Fruit fly (Drosophila melanogaster) whole organism: Measurements from ENCODE around the gene CG31223.

Experiments used
- psq ChIP-seq: fragments of >200 bp; optimal IDR thresholded peaks from 2 replicates; lab custom pipeline; 2017
- usp ChIP-seq: fragments of >200 bp; optimal IDR thresholded peaks from 2 replicates; lab custom pipeline; 2017; ENCODE audit warnings: missing biosample characterization, missing genetic modification characterization, mixed read lengths

DNA sequence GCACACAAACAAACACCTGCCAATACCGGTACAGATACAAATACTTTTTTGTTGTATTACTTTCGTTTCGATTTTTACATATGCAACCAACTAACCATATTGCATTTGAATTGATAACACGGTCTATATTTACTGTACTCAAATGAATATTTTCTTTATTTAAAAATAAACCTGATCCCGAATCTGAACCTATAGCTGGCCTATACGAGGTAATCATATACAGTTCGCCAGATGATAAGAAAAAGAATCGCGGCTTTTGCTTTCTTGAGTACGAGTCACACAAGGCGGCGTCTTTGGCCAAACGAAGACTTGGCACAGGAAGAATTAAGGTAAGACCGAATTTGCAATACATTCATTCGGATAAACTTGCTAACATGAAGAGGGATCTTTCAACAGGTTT is 34.0 kb upstream of the CG31223 start:
- TF ChIP-seq usp (GFP tag; lab: Kevin White, UChicago) (no peak), psq (lab: Kevin White, UChicago) (no peak)
